Fruit fly (Drosophila melanogaster) whole organism, adult: ENCODE measurements around the gene Or85e.

ENCODE experiments used
- CG11617 ChIP-seq: fragments of 200-800 bp; sonication (Bioruptor generic); optimal IDR thresholded peaks from 2 replicates; lab custom pipeline; 2017; ENCODE audit warnings: mild to moderate bottlenecking, missing biosample characterization, missing genetic modification reagents, missing genetic modification characterization
- CG1620 ChIP-seq: fragments of 200-800 bp; sonication (Bioruptor generic); optimal IDR thresholded peaks from 2 replicates; lab custom pipeline; 2016; ENCODE audit warnings: missing biosample characterization, missing genetic modification characterization
- CG5204 ChIP-seq: fragments of 200-800 bp; sonication (Bioruptor generic); optimal IDR thresholded peaks from 2 replicates; lab custom pipeline; 2016; ENCODE audit warnings: missing biosample characterization, missing genetic modification characterization
- CG7045 ChIP-seq: fragments of 200-800 bp; sonication (Bioruptor generic); optimal IDR thresholded peaks from 2 replicates; lab custom pipeline; 2017; ENCODE audit warnings: missing biosample characterization, mild to moderate bottlenecking, missing genetic modification characterization
- CG7101 ChIP-seq: fragments of 200-800 bp; sonication (Bioruptor generic); optimal IDR thresholded peaks from 2 replicates; lab custom pipeline; 2018; ENCODE audit warnings: missing biosample characterization, mild to moderate bottlenecking, missing genetic modification characterization, moderate library complexity
- Crg-1 ChIP-seq: fragments of 200-800 bp; sonication (Bioruptor generic); optimal IDR thresholded peaks from 2 replicates; lab custom pipeline; 2016; ENCODE audit warnings: missing biosample characterization, missing genetic modification characterization
- Mnt ChIP-seq: fragments of 200-800 bp; sonication (Bioruptor generic); optimal IDR thresholded peaks from 2 replicates; lab custom pipeline; 2016; ENCODE audit warnings: missing biosample characterization, mild to moderate bottlenecking, missing genetic modification characterization
- cic ChIP-seq: fragments of 200-800 bp; sonication (Bioruptor generic); optimal IDR thresholded peaks from 2 replicates; lab custom pipeline; 2017; ENCODE audit warnings: missing biosample characterization, mild to moderate bottlenecking, missing genetic modification characterization, moderate library complexity
- kay ChIP-seq: fragments of 200-800 bp; sonication (Bioruptor generic); peaks from one replicate; lab custom pipeline; 2016; ENCODE audit warnings: missing biosample characterization, missing genetic modification characterization, borderline replicate concordance
- ovo ChIP-seq: fragments of 200-800 bp; sonication (Bioruptor generic); optimal IDR thresholded peaks from 2 replicates; lab custom pipeline; 2016; ENCODE audit warnings: missing biosample characterization, missing genetic modification characterization
- pad ChIP-seq: fragments of 200-800 bp; sonication (Bioruptor generic); optimal IDR thresholded peaks from 3 replicates; lab custom pipeline; 2017; ENCODE audit warnings: missing biosample characterization, missing genetic modification characterization, mild to moderate bottlenecking, moderate library complexity, missing genetic modification reagents
- tj ChIP-seq: fragments of 200-800 bp; sonication (Bioruptor generic); optimal IDR thresholded peaks from 3 replicates; lab custom pipeline; 2017; ENCODE audit warnings: missing biosample characterization, mild to moderate bottlenecking, missing genetic modification characterization, moderate library complexity
- toe ChIP-seq: fragments of 200-800 bp; sonication (Bioruptor generic); optimal IDR thresholded peaks from 2 replicates; lab custom pipeline; 2016; ENCODE audit warnings: missing biosample characterization, missing genetic modification characterization

dm6 chr3R:8673803-8674234 lies 38.1 kb upstream of the Or85e start, which contains the start of gene mRpL19:
- no peak for TF ChIP-seq ovo (GFP tag; lab: Kevin White, UChicago)
- peak; percentile 76 for TF ChIP-seq CG7101 (tag; lab: Kevin White, UChicago)
- TF ChIP-seq kay (GFP tag; lab: Kevin White, UChicago) = peak; percentile 88
- no peak for TF ChIP-seq Crg-1
- peak; percentile 43 for TF ChIP-seq CG7045
- TF ChIP-seq CG5204 (GFP tag; lab: Kevin White, UChicago) = no peak
- no peak for TF ChIP-seq pad (GFP tag; lab: Kevin White, UChicago)
- peak; percentile 27 for TF ChIP-seq cic
- peak; percentile 44 for TF ChIP-seq CG11617
- no peak for TF ChIP-seq toe (GFP tag; lab: Kevin White, UChicago)
- TF ChIP-seq CG1620 (GFP tag; lab: Kevin White, UChicago) = no peak
- peak; percentile 59 for TF ChIP-seq Mnt (GFP tag; lab: Kevin White, UChicago)
- peak; percentile 20 for TF ChIP-seq tj
